Worm (Caenorhabditis elegans) whole organism, L4 larva: Measurements from ENCODE around the gene F49C5.7.

Experiments used
- T26A8.4 ChIP-seq: fragments of 200-800 bp; sonication (Bioruptor generic); IDR thresholded peaks from 2 replicates; pipeline ENCODE4 v1.3.6; 2022; ENCODE audit warnings: missing genetic modification characterization, missing compliant biosample characterization
- aha-1 ChIP-seq: fragments of 150-350 bp; peaks from one replicate; lab custom pipeline; 2014; ENCODE audit warnings: missing biosample characterization, missing genetic modification characterization
- ama-1 ChIP-seq: fragments of 150-350 bp; optimal IDR thresholded peaks from 2 replicates; lab custom pipeline; 2014; ENCODE audit warnings: inconsistent platforms, mixed read lengths
- ceh-20 ChIP-seq: fragments of 200-800 bp; sonication (Bioruptor generic); IDR thresholded peaks from 2 replicates; pipeline ENCODE4 v1.3.6; 2022; ENCODE audit warnings: missing genetic modification reagents, missing genetic modification characterization, missing compliant biosample characterization
- ceh-82 ChIP-seq: sonication (generic microtip); optimal IDR thresholded peaks from 2 replicates; lab custom pipeline; 2017; ENCODE audit warnings: missing biosample characterization, missing genetic modification characterization
- dmd-6 ChIP-seq: fragments of 200-800 bp; sonication (Bioruptor generic); IDR thresholded peaks from 2 replicates; pipeline ENCODE4 v1.3.6; 2022; ENCODE audit warnings: missing genetic modification reagents, missing genetic modification characterization, missing compliant biosample characterization
- dmd-8 ChIP-seq: fragments of 200-800 bp; sonication (Bioruptor generic); IDR thresholded peaks from 2 replicates; pipeline ENCODE4 v1.3.6; 2022; ENCODE audit warnings: missing genetic modification characterization, missing compliant biosample characterization
- dve-1 ChIP-seq: sonication (generic microtip); optimal IDR thresholded peaks from 2 replicates; lab custom pipeline; 2017; ENCODE audit warnings: antibody characterized with exemption, mild to moderate bottlenecking, missing genetic modification characterization, missing compliant biosample characterization; ENCODE audit not compliant: insufficient read depth
- egl-43 ChIP-seq: fragments of 200-800 bp; sonication (Bioruptor generic); IDR thresholded peaks from 2 replicates; pipeline ENCODE4 v1.3.6; 2022; ENCODE audit warnings: missing genetic modification reagents, missing genetic modification characterization, missing compliant biosample characterization
- hif-1 ChIP-seq, 2 experiments: sonication (generic microtip); optimal IDR thresholded peaks; 2 replicates each; lab custom pipeline; 2016 to 2017; ENCODE audit warnings: missing compliant biosample characterization in 2 of 2, missing genetic modification characterization in 2 of 2, missing genetic modification reagents in 2 of 2, missing genotype in 2 of 2, mild to moderate bottlenecking in 1 of 2
- hlh-11 ChIP-seq: fragments of 200-800 bp; sonication (Bioruptor generic); optimal IDR thresholded peaks from 2 replicates; lab custom pipeline; 2018; ENCODE audit warnings: mild to moderate bottlenecking, missing genetic modification characterization, missing compliant biosample characterization
- hlh-30 ChIP-seq: sonication (generic microtip); optimal IDR thresholded peaks from 2 replicates; lab custom pipeline; 2017; ENCODE audit warnings: antibody characterized with exemption, mild to moderate bottlenecking, missing genetic modification characterization, missing compliant biosample characterization; ENCODE audit not compliant: insufficient read depth
- lin-13 ChIP-seq: fragments of 150-350 bp; optimal IDR thresholded peaks from 2 replicates; lab custom pipeline; 2014; ENCODE audit warnings: missing biosample characterization, missing genetic modification reagents, missing genetic modification characterization
- lsy-2 ChIP-seq, 2 experiments: fragments of 150-350 bp in 1 of 2; sonication (generic microtip) in 1 of 2; optimal IDR thresholded peaks; 2 replicates each; lab custom pipeline; 2014 to 2017; ENCODE audit warnings: missing biosample characterization in 2 of 2, missing genetic modification characterization in 2 of 2
- mdl-1 ChIP-seq, 2 experiments: fragments of 150-350 bp in 1 of 2; sonication (generic microtip) in 1 of 2; optimal IDR thresholded peaks; 2 replicates each; lab custom pipeline; 2014 to 2017; ENCODE audit warnings: missing biosample characterization in 2 of 2, missing genetic modification characterization in 2 of 2
- mxl-3 ChIP-seq: fragments of 200-800 bp; sonication (Bioruptor generic); optimal IDR thresholded peaks from 2 replicates; lab custom pipeline; 2018; ENCODE audit warnings: mild to moderate bottlenecking, missing genetic modification characterization, missing compliant biosample characterization
- nhr-25 ChIP-seq: sonication (generic microtip); optimal IDR thresholded peaks from 2 replicates; lab custom pipeline; 2017; ENCODE audit warnings: missing genetic modification characterization, mild to moderate bottlenecking, missing compliant biosample characterization, antibody characterized with exemption, moderate library complexity, borderline replicate concordance; ENCODE audit not compliant: insufficient read depth
- nhr-28 ChIP-seq: fragments of 150-350 bp; optimal IDR thresholded peaks from 2 replicates; lab custom pipeline; 2014; ENCODE audit warnings: missing biosample characterization, missing genetic modification characterization
- nhr-48 ChIP-seq: sonication (generic microtip); optimal IDR thresholded peaks from 2 replicates; lab custom pipeline; 2016; ENCODE audit warnings: mild to moderate bottlenecking, missing genetic modification characterization, missing compliant biosample characterization
- nhr-77 ChIP-seq: fragments of 150-350 bp; optimal IDR thresholded peaks from 2 replicates; lab custom pipeline; 2014; ENCODE audit warnings: missing biosample characterization, missing genetic modification characterization
- php-3 ChIP-seq: fragments of 200-800 bp; sonication (Bioruptor generic); IDR thresholded peaks from 2 replicates; pipeline ENCODE4 v1.3.6; 2022; ENCODE audit warnings: missing genetic modification reagents, missing genetic modification characterization, missing compliant biosample characterization
- skn-1 ChIP-seq: fragments of 150-350 bp; optimal IDR thresholded peaks from 2 replicates; lab custom pipeline; 2014; ENCODE audit warnings: missing biosample characterization, missing genetic modification characterization
- snpc-1.2 ChIP-seq: fragments of 200-800 bp; sonication (Bioruptor generic); IDR thresholded peaks from 2 replicates; pipeline ENCODE4 v1.3.6; 2022; ENCODE audit warnings: missing genetic modification reagents, missing genetic modification characterization, missing compliant biosample characterization
- spr-3 ChIP-seq: fragments of 200-800 bp; sonication (Bioruptor generic); optimal IDR thresholded peaks from 2 replicates; lab custom pipeline; 2018; ENCODE audit warnings: mild to moderate bottlenecking, missing genetic modification characterization, missing compliant biosample characterization
- unc-62 ChIP-seq, 3 experiments: fragments of 150-350 bp in 1 of 3; sonication (generic microtip); optimal IDR thresholded peaks in 2 of 3; peaks in 1 of 3; 1 replicate in 1 of 3; 2 replicates in 2 of 3; lab custom pipeline; 2014 to 2017; ENCODE audit warnings: missing biosample characterization in 3 of 3, missing genetic modification characterization in 3 of 3, missing genetic modification reagents in 3 of 3, missing genotype in 1 of 3
- zag-1 ChIP-seq: fragments of 150-350 bp; optimal IDR thresholded peaks from 2 replicates; lab custom pipeline; 2014; ENCODE audit warnings: missing biosample characterization, missing genetic modification characterization
- zfp-2 ChIP-seq: sonication (generic microtip); optimal IDR thresholded peaks from 2 replicates; lab custom pipeline; 2016; ENCODE audit warnings: mild to moderate bottlenecking, missing genetic modification characterization, missing compliant biosample characterization

The F49C5.7 gene

ce11 chrII:12615413-12615812, 49.5 kb downstream of the F49C5.7 start:
- TF ChIP-seq ama-1 (no peak), mdl-1 (tag; optimal IDR thresholded peaks at IDR 0.05; lab: Kevin White, UChicago) (peak in 1 of 2 experiments; percentile 5), ceh-82 (tag; lab: Kevin White, UChicago) (no peak), hif-1 (tag; optimal IDR thresholded peaks at IDR 0.05; lab: Kevin White, UChicago) (peak; percentile 93 to 96), unc-62 (GFP tag; optimal IDR thresholded peaks at IDR 0.05 in 1 of 2; lab: Kevin White, UChicago) (peak in 1 of 2 experiments; percentile 93), unc-62 (tag; optimal IDR thresholded peaks at IDR 0.05; lab: Kevin White, UChicago) (no peak), aha-1 (tag; lab: Kevin White, UChicago) (peak; percentile 99), ceh-20 (no peak), dmd-8 (GFP tag; lab: Robert Waterston, UW) (no peak), dmd-6 (GFP tag; lab: Robert Waterston, UW) (peak; percentile 93), zfp-2 (tag; lab: Kevin White, UChicago) (no peak), hlh-11 (tag; lab: Kevin White, UChicago) (peak; percentile 16), nhr-48 (peak; percentile 97), hlh-30 (tag; lab: Kevin White, UChicago) (peak; percentile 28), mxl-3 (GFP tag; lab: Kevin White, UChicago) (peak; percentile 85), php-3 (GFP tag; lab: Robert Waterston, UW) (no peak), nhr-28 (tag; lab: Kevin White, UChicago) (peak; percentile 60)

- TF ChIP-seq nhr-25 (no peak), aha-1 (tag; lab: Kevin White, UChicago) (peak; percentile 10)
Observed at ce11 chrII:12616081-12616480, 50.1 kb downstream of the F49C5.7 start, which contains the start of gene nspe-6. TSS of gene nspe-6 (minus strand) at chrII:12616181.

ce11 chrII:12617586-12617985, 51.6 kb downstream of the F49C5.7 start, which contains the start of gene nspe-3:
TSS of gene nspe-3 (plus strand) at chrII:12617886.
- TF ChIP-seq dve-1 (tag; lab: Kevin White, UChicago), result no peak
- TF ChIP-seq snpc-1.2 (GFP tag; lab: Robert Waterston, UW), result no peak
- no peak for TF ChIP-seq zag-1 (tag; lab: Kevin White, UChicago)
- TF ChIP-seq T26A8.4 (GFP tag; lab: Robert Waterston, UW), result no peak
- TF ChIP-seq dmd-8 (GFP tag; lab: Robert Waterston, UW), result no peak
- TF ChIP-seq skn-1, result no peak
- no peak for TF ChIP-seq spr-3
- TF ChIP-seq nhr-77 (tag; lab: Kevin White, UChicago), result no peak
- TF ChIP-seq lsy-2 (tag; optimal IDR thresholded peaks at IDR 0.05; lab: Kevin White, UChicago), result no peak
- no peak for TF ChIP-seq egl-43 (GFP tag; lab: Robert Waterston, UW)
- TF ChIP-seq dmd-6 (GFP tag; lab: Robert Waterston, UW), result no peak
- no peak for TF ChIP-seq lin-13 (GFP tag; lab: Kevin White, UChicago)
